Fruit fly (Drosophila melanogaster) whole organism, prepupa: ENCODE data around the gene Chchd2.

Source experiments
- CG11294 ChIP-seq: fragments of 200-800 bp; sonication (Bioruptor generic); IDR thresholded peaks from 2 replicates; pipeline ENCODE4 v1.3.6; 2022; ENCODE audit warnings: missing biosample characterization, missing genetic modification characterization
- CG16779 ChIP-seq: fragments of 200-800 bp; sonication (Bioruptor generic); optimal IDR thresholded peaks from 3 replicates; lab custom pipeline; 2017; ENCODE audit warnings: missing biosample characterization, mild to moderate bottlenecking, missing genetic modification characterization
- CG7368 ChIP-seq: fragments of 200-800 bp; sonication (Bioruptor generic); optimal IDR thresholded peaks from 3 replicates; lab custom pipeline; 2016; ENCODE audit warnings: missing biosample characterization, missing genetic modification characterization
- CG8119 ChIP-seq: fragments of 200-800 bp; sonication (Bioruptor generic); IDR thresholded peaks from 3 replicates; pipeline ENCODE4 v1.3.6; 2022; ENCODE audit warnings: missing biosample characterization, missing genetic modification characterization
- Hr38 ChIP-seq: sonication (Bioruptor generic); optimal IDR thresholded peaks from 2 replicates; lab custom pipeline; 2016; ENCODE audit warnings: missing biosample characterization, missing genetic modification characterization
- Lpt ChIP-seq: fragments of 200-800 bp; sonication (Bioruptor generic); optimal IDR thresholded peaks from 3 replicates; lab custom pipeline; 2016; ENCODE audit warnings: missing biosample characterization, missing genetic modification characterization
- OdsH ChIP-seq: fragments of 200-800 bp; sonication (Bioruptor generic); optimal IDR thresholded peaks from 3 replicates; lab custom pipeline; 2016; ENCODE audit warnings: missing biosample characterization, missing genetic modification characterization
- Smox ChIP-seq: fragments of 200-800 bp; sonication (Bioruptor generic); optimal IDR thresholded peaks from 3 replicates; lab custom pipeline; 2016; ENCODE audit warnings: missing biosample characterization, missing genetic modification characterization
- Sox15 ChIP-seq: fragments of 200-800 bp; sonication (Bioruptor generic); optimal IDR thresholded peaks from 3 replicates; lab custom pipeline; 2016; ENCODE audit warnings: missing biosample characterization, missing genetic modification characterization
- ss ChIP-seq, 2 experiments: fragments of 200-800 bp; sonication (Bioruptor generic); optimal IDR thresholded peaks; 2 replicates in 1 of 2; 3 replicates in 1 of 2; lab custom pipeline; 2017 to 2018; ENCODE audit warnings: mild to moderate bottlenecking in 2 of 2, missing biosample characterization in 2 of 2, missing genetic modification characterization in 2 of 2, moderate library complexity in 1 of 2

DNA sequence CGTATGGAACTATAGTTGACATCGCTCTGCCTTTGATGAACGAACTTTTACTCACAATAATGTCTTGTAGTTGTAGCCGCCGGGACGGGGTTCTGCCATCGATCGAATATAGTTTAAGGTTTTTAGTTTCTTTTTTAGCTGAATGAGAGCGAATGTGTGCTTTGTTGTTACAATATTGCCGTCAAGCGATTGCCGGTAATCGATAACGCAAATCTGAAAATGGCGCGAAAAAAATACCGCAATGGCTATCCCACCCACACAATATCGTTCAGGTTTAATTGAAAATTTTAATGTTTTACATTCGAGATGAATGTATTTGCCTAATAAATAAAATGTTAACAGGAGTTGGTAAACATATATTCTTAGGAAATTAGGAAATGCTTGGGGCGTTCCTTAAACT, 10.3 kb downstream of the Chchd2 start, which contains the start of gene xmas:
- TF ChIP-seq ss (GFP tag; optimal IDR thresholded peaks at IDR 0.05; lab: Kevin White, UChicago) (no peak), Smox (GFP tag; lab: Kevin White, UChicago) (no peak), Sox15 (no peak), Hr38 (GFP tag; lab: Kevin White, UChicago) (no peak), Lpt (GFP tag; lab: Kevin White, UChicago) (no peak), CG7368 (no peak), OdsH (no peak), CG8119 (GFP tag; lab: Robert Waterston, UW) (no peak), CG11294 (GFP tag; lab: Robert Waterston, UW) (no peak), CG16779 (tag; lab: Kevin White, UChicago) (no peak)
